Fruit fly (Drosophila melanogaster): Measurements from ENCODE around the gene cdi.

cdi gene

DNA sequence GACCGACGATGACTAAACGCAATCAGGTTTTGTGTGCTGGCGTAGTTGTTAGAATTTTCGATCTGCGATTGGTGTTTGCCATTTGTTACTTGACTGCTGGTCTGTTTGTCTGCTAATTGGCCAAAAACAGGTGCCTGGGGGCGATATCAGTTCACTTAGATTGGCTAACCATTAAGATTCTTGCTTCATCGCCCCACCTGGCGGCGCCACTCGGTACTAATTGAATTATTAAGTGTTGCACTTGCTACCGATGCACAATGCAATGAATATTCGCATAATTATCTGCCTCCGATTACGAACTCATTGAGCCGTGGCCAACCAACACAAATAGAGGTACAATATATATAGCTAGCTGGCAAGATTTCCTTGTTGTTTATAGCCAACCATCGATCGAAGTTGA, 9.1 kb upstream of the cdi start:
- TF ChIP-seq Pif1A (GFP tag; optimal IDR thresholded peaks at IDR 0.05) (no peak), rn (GFP tag; IDR thresholded peaks at IDR 0.05) (no peak), D1 (tag; optimal IDR thresholded peaks at IDR 0.05) (no peak), CG8301 (tag; optimal IDR thresholded peaks at IDR 0.05) (no peak), CG9948 (tag; optimal IDR thresholded peaks at IDR 0.05) (no peak), Snoo (tag; optimal IDR thresholded peaks at IDR 0.05) (no peak), CG4496 (GFP tag; IDR thresholded peaks at IDR 0.05) (no peak), EcR (GFP tag; optimal IDR thresholded peaks at IDR 0.05) (no peak), CG32121 (GFP tag; IDR thresholded peaks at IDR 0.05) (no peak), Pif1B (GFP tag; optimal IDR thresholded peaks at IDR 0.05) (no peak), CG13204 (GFP tag; optimal IDR thresholded peaks at IDR 0.05) (no peak), CG14655 (GFP tag; optimal IDR thresholded peaks at IDR 0.05) (no peak), CG10348 (GFP tag; IDR thresholded peaks at IDR 0.05) (no peak), CG15710 (tag; optimal IDR thresholded peaks at IDR 0.05) (no peak), CG34367 (tag; optimal IDR thresholded peaks at IDR 0.05) (no peak), Ets98B (GFP tag; IDR thresholded peaks at IDR 0.05) (no peak), CG12605 (GFP tag; IDR thresholded peaks at IDR 0.05) (no peak)

DNA sequence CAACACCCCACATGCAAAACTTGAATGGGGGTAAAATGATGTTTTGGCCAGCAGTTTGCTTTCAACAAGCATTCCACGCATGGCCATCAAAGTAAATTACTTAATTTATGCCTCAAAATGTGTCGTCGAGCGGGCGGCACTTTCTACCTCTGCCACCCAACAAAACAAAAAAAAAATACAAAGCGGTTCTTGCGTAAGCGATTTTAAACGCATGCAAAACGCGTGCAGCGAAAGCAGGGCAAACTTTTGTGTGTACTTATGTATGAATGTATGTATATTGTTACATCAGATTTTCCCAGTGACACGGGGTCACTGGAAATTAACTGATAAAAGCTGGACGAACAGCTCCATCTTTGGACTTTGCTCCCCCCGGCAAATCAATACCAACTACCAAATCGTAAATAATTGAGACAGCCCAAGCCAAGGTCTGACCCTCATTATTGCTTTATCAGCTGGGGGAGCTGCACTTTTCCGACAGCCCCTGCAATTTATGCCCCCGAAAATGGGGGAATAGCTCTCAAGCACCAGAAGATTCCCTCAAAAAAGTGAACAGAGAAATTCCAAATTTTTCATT, 7.3 kb upstream of the cdi start:
- TF ChIP-seq CG8301 (tag; optimal IDR thresholded peaks at IDR 0.05) (no peak), CG17806 (tag; optimal IDR thresholded peaks at IDR 0.05) (no peak), CG4496 (GFP tag; IDR thresholded peaks at IDR 0.05) (no peak), CG32121 (GFP tag; IDR thresholded peaks at IDR 0.05) (no peak), Pif1A (GFP tag; optimal IDR thresholded peaks at IDR 0.05) (no peak), CG9948 (tag; optimal IDR thresholded peaks at IDR 0.05) (no peak), rn (GFP tag; IDR thresholded peaks at IDR 0.05) (no peak), CG12605 (GFP tag; IDR thresholded peaks at IDR 0.05) (no peak), EcR (GFP tag; optimal IDR thresholded peaks at IDR 0.05) (no peak), CG8159 (tag; optimal IDR thresholded peaks at IDR 0.05) (no peak), Ets98B (GFP tag; IDR thresholded peaks at IDR 0.05) (no peak), Pif1B (GFP tag; optimal IDR thresholded peaks at IDR 0.05) (no peak), CG34367 (tag; optimal IDR thresholded peaks at IDR 0.05) (no peak), CG14655 (GFP tag; optimal IDR thresholded peaks at IDR 0.05) (no peak), CG13204 (GFP tag; optimal IDR thresholded peaks at IDR 0.05) (no peak), Snoo (tag; optimal IDR thresholded peaks at IDR 0.05) (no peak), fd96Ca (GFP tag; IDR thresholded peaks at IDR 0.05) (no peak), D1 (tag; optimal IDR thresholded peaks at IDR 0.05) (no peak), CG15710 (tag; optimal IDR thresholded peaks at IDR 0.05) (no peak)

DNA sequence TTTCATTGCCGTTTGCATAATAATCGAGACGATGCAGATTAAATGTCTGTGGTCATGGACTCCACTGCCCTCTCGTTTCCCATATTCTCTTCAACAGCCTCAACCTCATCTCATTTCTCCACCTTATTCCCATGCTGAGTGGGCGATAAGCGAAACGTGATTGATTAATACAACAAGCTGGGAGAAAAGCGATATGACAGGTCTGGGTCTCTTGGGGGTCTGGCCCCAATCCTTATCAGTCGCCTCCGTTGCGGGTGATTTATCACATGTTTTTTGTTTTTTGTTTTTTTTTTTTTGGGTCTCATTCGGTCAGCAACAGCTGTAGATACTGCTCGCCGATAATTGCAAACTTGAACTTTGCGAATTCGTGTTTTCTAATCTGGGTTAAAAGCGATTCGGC, 6.0 kb upstream of the cdi start:
- TF ChIP-seq CG34367 (tag; optimal IDR thresholded peaks at IDR 0.05) (no peak), EcR (GFP tag; optimal IDR thresholded peaks at IDR 0.05) (no peak), CG14655 (GFP tag; optimal IDR thresholded peaks at IDR 0.05) (no peak), CG8301 (tag; optimal IDR thresholded peaks at IDR 0.05) (no peak), Pif1A (GFP tag; optimal IDR thresholded peaks at IDR 0.05) (no peak), CG4496 (GFP tag; IDR thresholded peaks at IDR 0.05) (no peak), CG15710 (tag; optimal IDR thresholded peaks at IDR 0.05) (no peak)

DNA sequence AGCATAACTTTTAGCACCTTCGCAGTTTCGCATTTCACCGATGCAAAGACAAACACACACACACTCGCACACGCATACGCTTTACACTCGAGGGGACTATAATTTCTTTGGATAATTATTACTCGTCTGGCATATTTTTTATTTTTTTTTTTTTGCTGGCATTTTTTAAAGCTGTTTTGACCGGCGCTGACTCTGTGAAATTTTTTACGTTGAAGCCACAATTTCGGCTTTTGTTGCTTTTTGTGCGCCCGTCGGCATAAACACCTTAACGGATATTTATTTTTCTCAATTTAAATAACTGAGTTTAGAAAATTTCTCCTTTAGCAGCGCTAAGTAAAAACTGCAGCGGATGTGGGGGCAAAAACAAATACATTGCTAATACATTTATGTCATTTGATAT, 4.2 kb upstream of the cdi start:
- TF ChIP-seq fd96Ca (GFP tag; IDR thresholded peaks at IDR 0.05) (no peak), D1 (tag; optimal IDR thresholded peaks at IDR 0.05) (no peak), CG8301 (tag; optimal IDR thresholded peaks at IDR 0.05) (no peak), Ets98B (GFP tag; IDR thresholded peaks at IDR 0.05) (no peak), CG32121 (GFP tag; IDR thresholded peaks at IDR 0.05) (no peak), EcR (GFP tag; optimal IDR thresholded peaks at IDR 0.05) (no peak), Snoo (tag; optimal IDR thresholded peaks at IDR 0.05) (no peak), CG12605 (GFP tag; IDR thresholded peaks at IDR 0.05) (no peak), CG13204 (GFP tag; optimal IDR thresholded peaks at IDR 0.05) (no peak), rn (GFP tag; IDR thresholded peaks at IDR 0.05) (no peak), CG15710 (tag; optimal IDR thresholded peaks at IDR 0.05) (no peak), CG10348 (GFP tag; IDR thresholded peaks at IDR 0.05) (no peak), CG8159 (tag; optimal IDR thresholded peaks at IDR 0.05) (no peak), CG34367 (tag; optimal IDR thresholded peaks at IDR 0.05) (no peak), CG17806 (tag; optimal IDR thresholded peaks at IDR 0.05) (no peak), Pif1A (GFP tag; optimal IDR thresholded peaks at IDR 0.05) (no peak), CG14655 (GFP tag; optimal IDR thresholded peaks at IDR 0.05) (no peak), CG9948 (tag; optimal IDR thresholded peaks at IDR 0.05) (no peak)

DNA sequence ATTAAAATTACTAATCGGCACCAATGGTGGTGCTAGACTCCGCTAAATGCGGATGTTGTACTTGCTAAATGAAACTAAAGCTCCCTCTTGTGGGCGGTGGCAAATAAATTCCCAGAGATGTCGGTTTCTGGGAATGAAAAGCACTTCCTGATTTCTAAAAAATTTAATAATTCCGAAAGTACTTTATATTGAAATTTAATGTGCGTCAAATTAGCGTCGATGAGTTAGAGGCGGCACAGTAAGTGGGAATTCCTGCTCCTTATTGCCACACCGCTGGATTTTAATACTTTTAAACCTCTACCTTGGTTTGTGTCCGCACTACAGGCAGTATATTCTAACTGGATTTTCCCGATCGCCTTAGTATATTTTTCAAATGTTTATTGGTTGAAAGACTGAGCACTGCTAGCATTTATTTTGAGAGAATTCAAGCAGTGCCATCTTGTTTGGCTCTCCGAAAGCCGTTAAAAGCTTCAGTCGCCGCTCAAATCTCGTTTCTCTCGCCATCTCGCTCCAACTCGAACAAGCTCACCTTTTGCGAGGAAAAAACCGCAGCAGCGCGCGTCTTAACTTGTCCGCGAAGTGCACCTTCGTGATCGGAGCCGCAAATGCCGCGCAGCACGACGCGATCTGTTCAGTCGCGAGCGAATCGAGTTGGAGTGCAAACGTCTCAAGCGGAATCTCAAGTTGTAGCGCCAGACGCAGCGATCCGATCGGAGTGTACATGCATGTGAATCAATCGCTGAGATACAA, 2.4 kb upstream of the cdi start, which contains the start of gene CG6040:
Gene CG6040 (plus strand): TSS at position 663 of the 750 bp plus-strand sequence.
- TF ChIP-seq Pif1A (GFP tag; optimal IDR thresholded peaks at IDR 0.05) (no peak), CG14655 (GFP tag; optimal IDR thresholded peaks at IDR 0.05) (no peak), CG8159 (tag; optimal IDR thresholded peaks at IDR 0.05) (peak; percentile 11), fd96Ca (GFP tag; IDR thresholded peaks at IDR 0.05) (peak; percentile 65; the same call in 2 of the 3 replicates), Snoo (tag; optimal IDR thresholded peaks at IDR 0.05) (no peak), Ets98B (GFP tag; IDR thresholded peaks at IDR 0.05) (peak; percentile 59; the same call in 1 of the 2 replicates), CG9948 (tag; optimal IDR thresholded peaks at IDR 0.05) (no peak), D1 (tag; optimal IDR thresholded peaks at IDR 0.05) (no peak), rn (GFP tag; IDR thresholded peaks at IDR 0.05) (no peak), CG8301 (tag; optimal IDR thresholded peaks at IDR 0.05) (no peak), CG17806 (tag; optimal IDR thresholded peaks at IDR 0.05) (no peak), CG34367 (tag; optimal IDR thresholded peaks at IDR 0.05) (no peak), CG32121 (GFP tag; IDR thresholded peaks at IDR 0.05) (peak; percentile 42; the same call in 1 of the 2 replicates), EcR (GFP tag; optimal IDR thresholded peaks at IDR 0.05) (peak; percentile 51), gl (tag; optimal IDR thresholded peaks at IDR 0.05) (no peak), CG10348 (GFP tag; IDR thresholded peaks at IDR 0.05) (no peak), CG4496 (GFP tag; IDR thresholded peaks at IDR 0.05) (peak; percentile 73), CG12605 (GFP tag; IDR thresholded peaks at IDR 0.05) (peak; percentile 61; the same call in 1 of the 2 replicates), CG13204 (GFP tag; optimal IDR thresholded peaks at IDR 0.05) (peak; percentile 49), CG15710 (tag; optimal IDR thresholded peaks at IDR 0.05) (no peak)

All from whole organism, pupa.